Worm (Caenorhabditis elegans) whole organism, L4 larva: Measurements from ENCODE around the gene Y24D9A.7.

Experiments used
- skn-1 ChIP-seq: fragments of 150-350 bp; optimal IDR thresholded peaks from 2 replicates; lab custom pipeline; 2014; ENCODE audit warnings: missing biosample characterization, missing genetic modification characterization
- unc-62 ChIP-seq, 3 experiments: fragments of 150-350 bp in 1 of 3; sonication (generic microtip); optimal IDR thresholded peaks in 2 of 3; peaks in 1 of 3; 1 replicate in 1 of 3; 2 replicates in 2 of 3; lab custom pipeline; 2014 to 2017; ENCODE audit warnings: missing biosample characterization in 3 of 3, missing genetic modification characterization in 3 of 3, missing genetic modification reagents in 3 of 3, missing genotype in 1 of 3

DNA sequence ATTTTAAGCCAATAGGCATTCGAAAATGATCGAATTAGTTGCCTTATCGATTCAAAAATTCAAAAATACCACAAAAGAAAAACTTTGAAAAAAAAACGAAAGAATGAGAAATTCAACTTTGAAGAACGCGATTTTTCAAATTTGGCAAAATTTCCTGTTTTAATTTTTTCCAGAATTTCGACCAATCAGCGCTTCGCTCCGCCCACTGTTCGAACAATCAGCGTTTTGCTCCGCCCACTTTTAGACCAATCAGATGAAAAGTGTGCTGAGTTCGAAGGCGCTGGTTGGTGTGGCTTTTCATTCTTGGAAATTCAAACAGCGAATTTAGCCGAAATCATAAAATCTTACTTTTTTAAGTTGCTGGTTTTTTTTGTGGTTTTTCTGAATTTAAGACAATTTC lies 7.4 kb downstream of the Y24D9A.7 start:
- no peak for TF ChIP-seq skn-1 (tag; lab: Kevin White, UChicago)
- no peak for TF ChIP-seq unc-62 (GFP tag; optimal IDR thresholded peaks at IDR 0.05 in 1 of 2; lab: Kevin White, UChicago)
- TF ChIP-seq unc-62 (tag; optimal IDR thresholded peaks at IDR 0.05; lab: Kevin White, UChicago): no peak
